Fruit fly (Drosophila melanogaster): ENCODE results near the gene CG13654.

Gene CG13654

dm6 chr3R:25176517-25176916 lies 23.1 kb upstream of the CG13654 start:
- TF ChIP-seq Ets98B (GFP tag; IDR thresholded peaks at IDR 0.05): no peak
- no peak for TF ChIP-seq CG13204 (GFP tag; optimal IDR thresholded peaks at IDR 0.05)
- TF ChIP-seq Pif1B (GFP tag; optimal IDR thresholded peaks at IDR 0.05): no peak
- no peak for TF ChIP-seq CG17806 (tag; optimal IDR thresholded peaks at IDR 0.05)
- TF ChIP-seq CG32121 (GFP tag; IDR thresholded peaks at IDR 0.05): no peak
- peak; percentile 21 for TF ChIP-seq CG8159 (tag; optimal IDR thresholded peaks at IDR 0.05)
- no peak for TF ChIP-seq Pif1A (GFP tag; optimal IDR thresholded peaks at IDR 0.05)
- no peak for TF ChIP-seq CG10348 (GFP tag; IDR thresholded peaks at IDR 0.05)
- TF ChIP-seq CG15710 (tag; optimal IDR thresholded peaks at IDR 0.05): peak; percentile 12

dm6 chr3R:25177429-25177828 lies 22.2 kb upstream of the CG13654 start:
- TF ChIP-seq Ets98B (GFP tag; IDR thresholded peaks at IDR 0.05) (no peak), Snoo (tag; optimal IDR thresholded peaks at IDR 0.05) (no peak), CG32121 (GFP tag; IDR thresholded peaks at IDR 0.05) (no peak), CG15710 (tag; optimal IDR thresholded peaks at IDR 0.05) (no peak), CG4496 (GFP tag; IDR thresholded peaks at IDR 0.05) (no peak), Pif1A (GFP tag; optimal IDR thresholded peaks at IDR 0.05) (no peak), Pif1B (GFP tag; optimal IDR thresholded peaks at IDR 0.05) (no peak), CG8301 (tag; optimal IDR thresholded peaks at IDR 0.05) (no peak), D1 (tag; optimal IDR thresholded peaks at IDR 0.05) (no peak), fd96Ca (GFP tag; IDR thresholded peaks at IDR 0.05) (no peak), CG9948 (tag; optimal IDR thresholded peaks at IDR 0.05) (no peak), EcR (GFP tag; optimal IDR thresholded peaks at IDR 0.05) (no peak), CG34367 (tag; optimal IDR thresholded peaks at IDR 0.05) (no peak), CG8159 (tag; optimal IDR thresholded peaks at IDR 0.05) (no peak), gl (tag; optimal IDR thresholded peaks at IDR 0.05) (no peak), rn (GFP tag; IDR thresholded peaks at IDR 0.05) (no peak), CG12605 (GFP tag; IDR thresholded peaks at IDR 0.05) (no peak), CG14655 (GFP tag; optimal IDR thresholded peaks at IDR 0.05) (no peak)

- peak; percentile 42; the same call in 1 of the 3 replicates for TF ChIP-seq fd96Ca (GFP tag; IDR thresholded peaks at IDR 0.05)
- peak; percentile 73 for TF ChIP-seq Pif1A (GFP tag; optimal IDR thresholded peaks at IDR 0.05)
- TF ChIP-seq CG32121 (GFP tag; IDR thresholded peaks at IDR 0.05): no peak
- peak; percentile 29 for TF ChIP-seq Snoo (tag; optimal IDR thresholded peaks at IDR 0.05)
- TF ChIP-seq CG14655 (GFP tag; optimal IDR thresholded peaks at IDR 0.05): peak; percentile 51
- peak; percentile 41 for TF ChIP-seq CG8301 (tag; optimal IDR thresholded peaks at IDR 0.05)
- TF ChIP-seq CG9948 (tag; optimal IDR thresholded peaks at IDR 0.05): peak; percentile 69
- peak; percentile 63 for TF ChIP-seq Pif1B (GFP tag; optimal IDR thresholded peaks at IDR 0.05)
- TF ChIP-seq D1 (tag; optimal IDR thresholded peaks at IDR 0.05): no peak
- peak; percentile 66 for TF ChIP-seq CG13204 (GFP tag; optimal IDR thresholded peaks at IDR 0.05)
- peak; percentile 27; the same call in 1 of the 2 replicates for TF ChIP-seq Ets98B (GFP tag; IDR thresholded peaks at IDR 0.05)
- TF ChIP-seq EcR (GFP tag; optimal IDR thresholded peaks at IDR 0.05): no peak
- peak; percentile 47 for TF ChIP-seq rn (GFP tag; IDR thresholded peaks at IDR 0.05)
- TF ChIP-seq CG10348 (GFP tag; IDR thresholded peaks at IDR 0.05): no peak
- peak; percentile 74 for TF ChIP-seq CG17806 (tag; optimal IDR thresholded peaks at IDR 0.05)
- TF ChIP-seq CG34367 (tag; optimal IDR thresholded peaks at IDR 0.05): peak; percentile 75
- TF ChIP-seq CG12605 (GFP tag; IDR thresholded peaks at IDR 0.05): no peak
- TF ChIP-seq gl (tag; optimal IDR thresholded peaks at IDR 0.05): peak; percentile 17
- peak; percentile 84 for TF ChIP-seq CG15710 (tag; optimal IDR thresholded peaks at IDR 0.05)
- TF ChIP-seq CG8159 (tag; optimal IDR thresholded peaks at IDR 0.05): peak; percentile 83
- peak; percentile 39; the same call in 1 of the 3 replicates for TF ChIP-seq CG4496 (GFP tag; IDR thresholded peaks at IDR 0.05)
These were observed 21.1 kb upstream of the CG13654 start for dm6 chr3R:25178521-25178920.

- TF ChIP-seq EcR (GFP tag; optimal IDR thresholded peaks at IDR 0.05) (no peak), CG34367 (tag; optimal IDR thresholded peaks at IDR 0.05) (no peak), fd96Ca (GFP tag; IDR thresholded peaks at IDR 0.05) (no peak), CG14655 (GFP tag; optimal IDR thresholded peaks at IDR 0.05) (no peak), Pif1B (GFP tag; optimal IDR thresholded peaks at IDR 0.05) (no peak), CG8159 (tag; optimal IDR thresholded peaks at IDR 0.05) (no peak), Pif1A (GFP tag; optimal IDR thresholded peaks at IDR 0.05) (no peak), Snoo (tag; optimal IDR thresholded peaks at IDR 0.05) (no peak), CG4496 (GFP tag; IDR thresholded peaks at IDR 0.05) (no peak), CG8301 (tag; optimal IDR thresholded peaks at IDR 0.05) (no peak)
These were observed 18.2 kb upstream of the CG13654 start for dm6 chr3R:25181424-25181823.

dm6 chr3R:25183484-25184442 lies 15.9 kb upstream of the CG13654 start, which contains the start of gene dan:
Gene dan, plus strand, starts transcription at chr3R:25184383.
- no peak for TF ChIP-seq CG4496 (GFP tag; IDR thresholded peaks at IDR 0.05)
- 0 out of 3 replicates have a peak, but pooled peaks have one; percentile 17 for TF ChIP-seq fd96Ca (GFP tag; IDR thresholded peaks at IDR 0.05)
- TF ChIP-seq CG12605 (GFP tag; IDR thresholded peaks at IDR 0.05): peak; percentile 24; the same call in 1 of the 2 replicates
- no peak for TF ChIP-seq CG8301 (tag; optimal IDR thresholded peaks at IDR 0.05)
- peak; percentile 16 for TF ChIP-seq CG14655 (GFP tag; optimal IDR thresholded peaks at IDR 0.05)
- TF ChIP-seq EcR (GFP tag; optimal IDR thresholded peaks at IDR 0.05): peak; percentile 38
- peak; percentile 51 for TF ChIP-seq CG17806 (tag; optimal IDR thresholded peaks at IDR 0.05)
- TF ChIP-seq CG8159 (tag; optimal IDR thresholded peaks at IDR 0.05): peak; percentile 71
- peak; percentile 68 for TF ChIP-seq CG15710 (tag; optimal IDR thresholded peaks at IDR 0.05)
- no peak for TF ChIP-seq CG32121 (GFP tag; IDR thresholded peaks at IDR 0.05)
- peak; percentile 39 for TF ChIP-seq CG34367 (tag; optimal IDR thresholded peaks at IDR 0.05)
- TF ChIP-seq Snoo (tag; optimal IDR thresholded peaks at IDR 0.05): no peak
- TF ChIP-seq rn (GFP tag; IDR thresholded peaks at IDR 0.05): no peak
- peak; percentile 53 for TF ChIP-seq CG13204 (GFP tag; optimal IDR thresholded peaks at IDR 0.05)
- TF ChIP-seq D1 (tag; optimal IDR thresholded peaks at IDR 0.05): no peak
- peak; percentile 61 for TF ChIP-seq CG9948 (tag; optimal IDR thresholded peaks at IDR 0.05)

All from whole organism, pupa.